Worm (Caenorhabditis elegans) whole organism, L3 larva: ENCODE data around the gene Y45F10D.15.

ENCODE experiments used
- R02D3.7 ChIP-seq: fragments of 150-350 bp; optimal IDR thresholded peaks from 2 replicates; lab custom pipeline; 2014; ENCODE audit warnings: missing biosample characterization, missing genetic modification characterization
- ZK546.5 ChIP-seq: sonication (generic microtip); optimal IDR thresholded peaks from 2 replicates; lab custom pipeline; 2017; ENCODE audit warnings: missing biosample characterization, missing genetic modification characterization
- elt-1 ChIP-seq: fragments of 150-350 bp; optimal IDR thresholded peaks from 2 replicates; lab custom pipeline; 2014; ENCODE audit warnings: missing biosample characterization, missing genetic modification characterization
- lin-15B ChIP-seq: fragments of 150-350 bp; optimal IDR thresholded peaks from 2 replicates; lab custom pipeline; 2014; ENCODE audit warnings: missing biosample characterization, missing genetic modification characterization
- nhr-237 ChIP-seq: fragments of 150-350 bp; optimal IDR thresholded peaks from 2 replicates; lab custom pipeline; 2014; ENCODE audit warnings: missing biosample characterization, missing genetic modification characterization
- nhr-25 ChIP-seq: sonication (generic microtip); optimal IDR thresholded peaks from 2 replicates; lab custom pipeline; 2017; ENCODE audit warnings: missing biosample characterization, missing genetic modification characterization
- nhr-67 ChIP-seq: fragments of 150-350 bp; optimal IDR thresholded peaks from 2 replicates; lab custom pipeline; 2014; ENCODE audit warnings: missing biosample characterization, missing genetic modification characterization
- nhr-77 ChIP-seq: fragments of 150-350 bp; optimal IDR thresholded peaks from 2 replicates; lab custom pipeline; 2014; ENCODE audit warnings: missing biosample characterization, missing genetic modification characterization
- pha-4 ChIP-seq: fragments of 150-350 bp; optimal IDR thresholded peaks from 2 replicates; lab custom pipeline; 2014; ENCODE audit warnings: missing biosample characterization, missing genetic modification reagents, missing genetic modification characterization

The Y45F10D.15 gene

ce11 chrIV:13776115-13776514, 44.6 kb downstream of the Y45F10D.15 start, which contains the start of gene Y45F10D.16:
Y45F10D.16 (plus strand) TSS chrIV:13776415.
- TF ChIP-seq ZK546.5 (tag; lab: Kevin White, UChicago) (no peak), pha-4 (tag; lab: Kevin White, UChicago) (peak; percentile 7)

- TF ChIP-seq nhr-77 (tag; lab: Kevin White, UChicago), result no peak
- TF ChIP-seq pha-4 (tag; lab: Kevin White, UChicago), result no peak
- TF ChIP-seq nhr-25 (tag; lab: Kevin White, UChicago), result no peak
- no peak for TF ChIP-seq R02D3.7 (tag; lab: Kevin White, UChicago)
- TF ChIP-seq nhr-67 (tag; lab: Kevin White, UChicago), result no peak
- no peak for TF ChIP-seq lin-15B
- no peak for TF ChIP-seq nhr-237
- no peak for TF ChIP-seq elt-1 (tag; lab: Kevin White, UChicago)
Measured at ce11 chrIV:13774578-13774977, 46.2 kb downstream of the Y45F10D.15 start, which contains the start of gene Y45F10D.2. Y45F10D.2 (minus strand) TSS chrIV:13774678.
